Worm (Caenorhabditis elegans) whole organism, mixed stage, embryonic: ENCODE measurements around the gene prp-19.

Experiments
- M03D4.4 ChIP-seq: sonication (generic microtip); optimal IDR thresholded peaks from 2 replicates; lab custom pipeline; 2017; ENCODE audit warnings: mild to moderate bottlenecking, missing genetic modification characterization, missing compliant biosample characterization
- bed-3 ChIP-seq: fragments of 200-800 bp; sonication (Bioruptor generic); optimal IDR thresholded peaks from 3 replicates; lab custom pipeline; 2018; ENCODE audit warnings: mild to moderate bottlenecking, missing genetic modification characterization, moderate library complexity, missing compliant biosample characterization
- ceh-39 ChIP-seq: fragments of 150-350 bp; optimal IDR thresholded peaks from 2 replicates; lab custom pipeline; 2014; ENCODE audit warnings: missing biosample characterization, missing genetic modification characterization
- ceh-43 ChIP-seq: fragments of 200-800 bp; sonication (Bioruptor generic); optimal IDR thresholded peaks from 2 replicates; lab custom pipeline; 2018; ENCODE audit warnings: mild to moderate bottlenecking, missing genetic modification characterization, moderate library complexity, missing compliant biosample characterization
- ceh-83 ChIP-seq: fragments of 200-800 bp; sonication (Bioruptor generic); optimal IDR thresholded peaks from 2 replicates; lab custom pipeline; 2018; ENCODE audit warnings: mild to moderate bottlenecking, missing genetic modification characterization, missing compliant biosample characterization
- ces-1 ChIP-seq: fragments of 150-350 bp; optimal IDR thresholded peaks from 2 replicates; lab custom pipeline; 2014; ENCODE audit warnings: missing biosample characterization, missing genetic modification reagents, missing genetic modification characterization
- cnd-1 ChIP-seq: fragments of 200-800 bp; sonication (Bioruptor generic); optimal IDR thresholded peaks from 2 replicates; lab custom pipeline; 2018; ENCODE audit warnings: mild to moderate bottlenecking, missing genetic modification characterization, missing compliant biosample characterization
- elt-1 ChIP-seq: sonication (generic microtip); optimal IDR thresholded peaks from 2 replicates; lab custom pipeline; 2017; ENCODE audit warnings: missing genetic modification characterization, mild to moderate bottlenecking, missing compliant biosample characterization, antibody characterized with exemption, moderate library complexity, borderline replicate concordance; ENCODE audit not compliant: insufficient read depth
- flh-1 ChIP-seq: fragments of 200-800 bp; sonication (Bioruptor generic); optimal IDR thresholded peaks from 2 replicates; lab custom pipeline; 2018; ENCODE audit warnings: mild to moderate bottlenecking, missing genetic modification characterization, moderate library complexity, missing compliant biosample characterization
- ham-2 ChIP-seq: fragments of 200-800 bp; sonication (Bioruptor generic); optimal IDR thresholded peaks from 2 replicates; lab custom pipeline; 2018; ENCODE audit warnings: mild to moderate bottlenecking, missing genetic modification characterization, missing compliant biosample characterization
- hlh-1 ChIP-seq: fragments of 150-350 bp; optimal IDR thresholded peaks from 2 replicates; lab custom pipeline; 2014; ENCODE audit warnings: missing biosample characterization, missing genetic modification reagents, missing genetic modification characterization
- lsy-2 ChIP-seq: fragments of 150-350 bp; optimal IDR thresholded peaks from 2 replicates; lab custom pipeline; 2014; ENCODE audit warnings: missing biosample characterization, missing genetic modification characterization
- mab-5 ChIP-seq: fragments of 150-350 bp; optimal IDR thresholded peaks from 2 replicates; lab custom pipeline; 2014; ENCODE audit warnings: missing biosample characterization, missing genetic modification characterization
- mep-1 ChIP-seq: fragments of 150-350 bp; optimal IDR thresholded peaks from 2 replicates; lab custom pipeline; 2017; ENCODE audit warnings: missing biosample characterization, missing genetic modification reagents, missing genetic modification characterization, inconsistent platforms
- mls-2 ChIP-seq: sonication (generic microtip); optimal IDR thresholded peaks from 2 replicates; lab custom pipeline; 2016; ENCODE audit warnings: mild to moderate bottlenecking, missing genetic modification characterization, moderate library complexity, missing compliant biosample characterization
- nhr-12 ChIP-seq: fragments of 150-350 bp; optimal IDR thresholded peaks from 2 replicates; lab custom pipeline; 2014; ENCODE audit warnings: missing biosample characterization, missing genetic modification characterization
- nhr-28 ChIP-seq: fragments of 150-350 bp; optimal IDR thresholded peaks from 2 replicates; lab custom pipeline; 2014; ENCODE audit warnings: missing biosample characterization, missing genetic modification characterization
- pha-4 ChIP-seq: fragments of 150-350 bp; optimal IDR thresholded peaks from 2 replicates; lab custom pipeline; 2018; ENCODE audit warnings: missing biosample characterization, missing genetic modification reagents, missing genetic modification characterization
- sem-2 ChIP-seq: fragments of 200-800 bp; sonication (Bioruptor generic); optimal IDR thresholded peaks from 2 replicates; lab custom pipeline; 2018; ENCODE audit warnings: mild to moderate bottlenecking, missing genetic modification characterization, missing compliant biosample characterization
- snpc-4 ChIP-seq: fragments of 150-350 bp; optimal IDR thresholded peaks from 2 replicates; lab custom pipeline; 2014; ENCODE audit warnings: missing biosample characterization, missing genetic modification characterization
- tbx-8 ChIP-seq: fragments of 200-800 bp; sonication (Bioruptor generic); optimal IDR thresholded peaks from 2 replicates; lab custom pipeline; 2018; ENCODE audit warnings: mild to moderate bottlenecking, missing genetic modification characterization, moderate library complexity, missing compliant biosample characterization
- unc-39 ChIP-seq: fragments of 150-350 bp; optimal IDR thresholded peaks from 2 replicates; lab custom pipeline; 2014; ENCODE audit warnings: missing biosample characterization, missing genetic modification characterization
- unc-62 ChIP-seq: fragments of 150-350 bp; optimal IDR thresholded peaks from 2 replicates; lab custom pipeline; 2014; ENCODE audit warnings: missing biosample characterization, missing genetic modification reagents, missing genetic modification characterization
- zip-8 ChIP-seq: fragments of 150-350 bp; optimal IDR thresholded peaks from 2 replicates; lab custom pipeline; 2014; ENCODE audit warnings: missing biosample characterization, missing genetic modification characterization
- ztf-11 ChIP-seq: fragments of 150-350 bp; optimal IDR thresholded peaks from 2 replicates; lab custom pipeline; 2014; ENCODE audit warnings: missing biosample characterization, missing genetic modification characterization

prp-19 gene

ce11 chrIII:5200349-5200748 lies 28.5 kb upstream of the prp-19 start:
- no peak for TF ChIP-seq tbx-8
- TF ChIP-seq bed-3 (GFP tag; lab: Kevin White, UChicago), result no peak
- TF ChIP-seq sem-2 (GFP tag; lab: Kevin White, UChicago), result no peak
- TF ChIP-seq hlh-1 (tag; lab: Kevin White, UChicago), result no peak
- no peak for TF ChIP-seq snpc-4
- no peak for TF ChIP-seq nhr-12
- no peak for TF ChIP-seq ceh-83 (GFP tag; lab: Kevin White, UChicago)
- no peak for TF ChIP-seq ztf-11 (tag; lab: Kevin White, UChicago)
- TF ChIP-seq nhr-28, result no peak

- TF ChIP-seq ham-2 (GFP tag; lab: Kevin White, UChicago) (no peak), mep-1 (tag; lab: Kevin White, UChicago) (no peak), unc-62 (no peak), flh-1 (GFP tag; lab: Kevin White, UChicago) (no peak), elt-1 (tag; lab: Kevin White, UChicago) (no peak), ceh-83 (GFP tag; lab: Kevin White, UChicago) (no peak), tbx-8 (no peak), lsy-2 (tag; lab: Kevin White, UChicago) (no peak)
Measured at ce11 chrIII:5199577-5199976, 27.7 kb upstream of the prp-19 start, which contains the start of gene emb-8. TSS of gene emb-8 (minus strand) at chrIII:5199677.

- no peak for TF ChIP-seq ham-2 (GFP tag; lab: Kevin White, UChicago)
- TF ChIP-seq mep-1 (tag; lab: Kevin White, UChicago), result peak; percentile 18
- TF ChIP-seq, all 35 proteins: peak for 1
Measured at ce11 chrIII:5196298-5197045, 24.6 kb upstream of the prp-19 start.

ce11 chrIII:5195690-5196089 lies 23.8 kb upstream of the prp-19 start, which contains the start of gene moc-6:
TSS of gene moc-6 (plus strand) at chrIII:5195990.
- TF ChIP-seq nhr-28 (no peak), ceh-43 (GFP tag; lab: Kevin White, UChicago) (no peak), nhr-12 (no peak), cnd-1 (tag; lab: Kevin White, UChicago) (no peak), pha-4 (tag; lab: Kevin White, UChicago) (no peak), ces-1 (GFP tag; lab: Kevin White, UChicago) (no peak), mab-5 (tag; lab: Kevin White, UChicago) (no peak), zip-8 (tag; lab: Kevin White, UChicago) (no peak), bed-3 (GFP tag; lab: Kevin White, UChicago) (no peak), unc-39 (tag; lab: Kevin White, UChicago) (no peak), unc-62 (no peak)

ce11 chrIII:5193266-5193665 lies 21.4 kb upstream of the prp-19 start:
- TF ChIP-seq lsy-2 (tag; lab: Kevin White, UChicago) (peak; percentile 42), mab-5 (tag; lab: Kevin White, UChicago) (no peak), ceh-83 (GFP tag; lab: Kevin White, UChicago) (no peak)
- TF ChIP-seq, all 35 proteins: peak for 1

ce11 chrIII:5190671-5191174 lies 18.9 kb upstream of the prp-19 start, which contains the start of gene hira-1:
TSS of gene hira-1 (plus strand) at chrIII:5191124.
- no peak for TF ChIP-seq mls-2
- TF ChIP-seq snpc-4, result no peak
- no peak for TF ChIP-seq ceh-39 (tag; lab: Kevin White, UChicago)
- TF ChIP-seq ztf-11 (tag; lab: Kevin White, UChicago), result no peak
- peak; percentile 68 for TF ChIP-seq ces-1 (GFP tag; lab: Kevin White, UChicago)

- TF ChIP-seq M03D4.4, result no peak
Measured at ce11 chrIII:5190179-5190578, 18.3 kb upstream of the prp-19 start.
